Worm (Caenorhabditis elegans): Measurements from ENCODE around the gene sup-12.

- TF ChIP-seq him-1 (tag; optimal IDR thresholded peaks at IDR 0.05) (no peak), W03F9.2 (tag; optimal IDR thresholded peaks at IDR 0.05) (no peak), dao-5 (tag; optimal IDR thresholded peaks at IDR 0.05) (no peak)
Measured at ce11 chrX:3944073-3944472, 39.7 kb downstream of the sup-12 start.

Measured in whole organism, L4/young adult.